Fruit fly (Drosophila melanogaster) Kc167 (cell line): ENCODE data around the gene CG31769.

ENCODE experiments used
- Myc ChIP-seq: fragments of >200 bp; optimal IDR thresholded peaks from 2 replicates; lab custom pipeline; 2017; ENCODE audit warnings: missing external identifiers
- Sin3A ChIP-seq: fragments of >200 bp; optimal IDR thresholded peaks from 2 replicates; lab custom pipeline; 2018; ENCODE audit warnings: missing external identifiers
- h ChIP-seq: fragments of >200 bp; optimal IDR thresholded peaks from 3 replicates; lab custom pipeline; 2018; ENCODE audit warnings: missing external identifiers
- insv ChIP-seq: fragments of >200 bp; optimal IDR thresholded peaks from 3 replicates; lab custom pipeline; 2018; ENCODE audit warnings: missing external identifiers
- psq ChIP-seq: fragments of >200 bp; optimal IDR thresholded peaks from 2 replicates; lab custom pipeline; 2017; ENCODE audit warnings: missing external identifiers
- ttk ChIP-seq: sonication (Bioruptor generic); optimal IDR thresholded peaks from 2 replicates; lab custom pipeline; 2017; ENCODE audit warnings: missing external identifiers

The CG31769 gene

dm6 chr2L:14110639-14111038 is at the start of gene CG31769:
CG31769 (minus strand) TSS chr2L:14110739.
- no peak for TF ChIP-seq insv (lab: Kevin White, UChicago)
- no peak for TF ChIP-seq Myc (lab: Kevin White, UChicago)
- TF ChIP-seq psq (lab: Kevin White, UChicago): no peak
- no peak for TF ChIP-seq ttk
- no peak for TF ChIP-seq Sin3A
- TF ChIP-seq h (lab: Kevin White, UChicago): no peak

- TF ChIP-seq Sin3A (no peak), Myc (lab: Kevin White, UChicago) (no peak), psq (lab: Kevin White, UChicago) (no peak), insv (lab: Kevin White, UChicago) (no peak), ttk (no peak), h (lab: Kevin White, UChicago) (no peak)
Observed at dm6 chr2L:14157993-14158392, 47.5 kb upstream of the CG31769 start.

dm6 chr2L:14146368-14146767 is 35.8 kb upstream of the CG31769 start:
- TF ChIP-seq h (lab: Kevin White, UChicago) (no peak), Myc (lab: Kevin White, UChicago) (no peak), insv (lab: Kevin White, UChicago) (no peak), ttk (no peak), Sin3A (no peak), psq (lab: Kevin White, UChicago) (no peak)

dm6 chr2L:14142842-14143241 is 32.3 kb upstream of the CG31769 start:
- TF ChIP-seq insv (lab: Kevin White, UChicago) (no peak), ttk (no peak), psq (lab: Kevin White, UChicago) (no peak), Myc (lab: Kevin White, UChicago) (no peak), h (lab: Kevin White, UChicago) (no peak), Sin3A (no peak)

- no peak for TF ChIP-seq psq (lab: Kevin White, UChicago)
Observed at dm6 chr2L:14141238-14141637, 30.7 kb upstream of the CG31769 start.

- no peak for TF ChIP-seq h (lab: Kevin White, UChicago)
- no peak for TF ChIP-seq insv (lab: Kevin White, UChicago)
- TF ChIP-seq ttk: no peak
- TF ChIP-seq Sin3A: no peak
- TF ChIP-seq psq (lab: Kevin White, UChicago): no peak
- no peak for TF ChIP-seq Myc (lab: Kevin White, UChicago)
Observed at dm6 chr2L:14136197-14136596, 25.7 kb upstream of the CG31769 start.

- TF ChIP-seq Myc (lab: Kevin White, UChicago) (no peak), psq (lab: Kevin White, UChicago) (no peak), h (lab: Kevin White, UChicago) (no peak), insv (lab: Kevin White, UChicago) (no peak), Sin3A (no peak), ttk (no peak)
Observed at dm6 chr2L:14133562-14134539, 23.3 kb upstream of the CG31769 start.

dm6 chr2L:14125630-14126029 is 15.1 kb upstream of the CG31769 start:
- TF ChIP-seq insv (lab: Kevin White, UChicago): no peak
- no peak for TF ChIP-seq Sin3A
- no peak for TF ChIP-seq Myc (lab: Kevin White, UChicago)
- no peak for TF ChIP-seq psq (lab: Kevin White, UChicago)
- no peak for TF ChIP-seq h (lab: Kevin White, UChicago)
- no peak for TF ChIP-seq ttk

dm6 chr2L:14123605-14124004 is 13.1 kb upstream of the CG31769 start:
- TF ChIP-seq Myc (lab: Kevin White, UChicago) (no peak), h (lab: Kevin White, UChicago) (no peak), insv (lab: Kevin White, UChicago) (no peak), ttk (no peak), psq (lab: Kevin White, UChicago) (no peak), Sin3A (no peak)

dm6 chr2L:14122742-14123334 is 12.3 kb upstream of the CG31769 start:
- no peak for TF ChIP-seq insv (lab: Kevin White, UChicago)
- TF ChIP-seq ttk: no peak
- TF ChIP-seq Sin3A: no peak
- TF ChIP-seq psq (lab: Kevin White, UChicago): no peak
- no peak for TF ChIP-seq h (lab: Kevin White, UChicago)
- no peak for TF ChIP-seq Myc (lab: Kevin White, UChicago)

- TF ChIP-seq insv (lab: Kevin White, UChicago): no peak
- TF ChIP-seq psq (lab: Kevin White, UChicago): no peak
- no peak for TF ChIP-seq Sin3A
- TF ChIP-seq Myc (lab: Kevin White, UChicago): no peak
- no peak for TF ChIP-seq ttk
- no peak for TF ChIP-seq h (lab: Kevin White, UChicago)
Observed at dm6 chr2L:14120689-14121397, 10.3 kb upstream of the CG31769 start.
